Worm (Caenorhabditis elegans): ENCODE results near the gene sru-30.

sru-30 gene

DNA sequence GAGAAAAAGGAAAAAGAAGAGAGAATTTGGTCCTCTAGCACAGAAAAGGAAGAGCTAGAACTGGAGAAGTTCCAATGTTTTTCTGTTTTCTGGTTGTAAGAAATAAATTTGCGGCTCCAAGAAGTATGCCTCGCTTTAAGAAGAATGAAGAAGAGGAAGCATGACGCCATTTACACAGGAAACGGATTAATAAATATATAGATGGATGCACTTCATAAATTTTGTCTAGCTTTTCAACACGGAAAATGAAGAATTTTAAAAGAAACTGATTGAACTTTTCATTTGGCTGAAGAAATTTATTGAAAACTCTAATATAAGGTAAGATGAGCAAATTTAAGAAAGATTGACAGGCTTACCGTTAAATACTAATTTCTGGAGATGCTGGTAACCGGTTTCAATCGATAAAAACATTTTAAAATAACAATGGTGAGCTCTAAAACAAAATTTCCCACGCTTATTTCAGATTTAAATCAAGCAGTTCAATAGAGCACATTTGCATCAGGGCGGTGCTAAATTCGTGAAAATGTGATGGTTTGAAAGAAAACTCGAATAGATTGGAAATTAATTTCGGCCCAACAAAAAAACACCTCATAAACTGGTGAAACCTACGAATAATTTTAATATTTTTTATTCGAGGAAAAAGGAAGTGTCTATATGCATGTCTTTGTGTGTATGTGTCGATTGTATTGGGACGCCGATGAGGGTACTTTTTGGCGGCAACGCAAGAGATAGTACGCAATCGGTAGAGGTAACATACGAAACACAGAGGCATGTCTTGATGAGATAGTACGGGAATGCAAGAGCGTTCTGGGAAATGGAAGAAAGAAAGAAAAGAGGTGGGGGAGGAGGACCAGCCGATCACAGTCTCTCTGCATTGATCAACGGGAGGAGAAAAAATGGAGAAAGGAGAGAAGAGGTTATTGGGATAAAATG, 42.6 kb downstream of the sru-30 start (continued):
- TF ChIP-seq pat-9 (tag; optimal IDR thresholded peaks at IDR 0.05): no peak
- TF ChIP-seq nhr-232 (tag; optimal IDR thresholded peaks at IDR 0.05): no peak
- no peak for TF ChIP-seq zip-5 (tag; optimal IDR thresholded peaks at IDR 0.05)
- TF ChIP-seq elt-4 (tag; optimal IDR thresholded peaks at IDR 0.05): no peak
- no peak for TF ChIP-seq pag-3 (tag; optimal IDR thresholded peaks at IDR 0.05; ENCODE audit: borderline replicate concordance)
- no peak for TF ChIP-seq ceh-45 (GFP tag; IDR thresholded peaks at IDR 0.05)
- TF ChIP-seq ceh-34 (tag; optimal IDR thresholded peaks at IDR 0.05): no peak
- TF ChIP-seq ceh-48 (tag; optimal IDR thresholded peaks at IDR 0.05): no peak
- no peak for TF ChIP-seq hlh-13 (GFP tag; optimal IDR thresholded peaks at IDR 0.05)
- peak; percentile 18 for TF ChIP-seq ceh-18 (tag; optimal IDR thresholded peaks at IDR 0.05)
- TF ChIP-seq ttx-3 (tag; optimal IDR thresholded peaks at IDR 0.05): no peak
- TF ChIP-seq K09A11.1 (tag; optimal IDR thresholded peaks at IDR 0.05; ENCODE audit: insufficient read depth): no peak
- no peak for TF ChIP-seq Y22D7AL.16 (tag; optimal IDR thresholded peaks at IDR 0.05)
- no peak for TF ChIP-seq hlh-8 (tag; optimal IDR thresholded peaks at IDR 0.05)
- peak; percentile 1 for TF ChIP-seq C08G9.2 (tag; optimal IDR thresholded peaks at IDR 0.05)
- no peak for TF ChIP-seq pqm-1 (tag; optimal IDR thresholded peaks at IDR 0.05)
- no peak for TF ChIP-seq fax-1 (tag; optimal IDR thresholded peaks at IDR 0.05)
- no peak for TF ChIP-seq K02D7.2 (tag; optimal IDR thresholded peaks at IDR 0.05)
- TF ChIP-seq ceh-2 (tag; optimal IDR thresholded peaks at IDR 0.05): no peak
- TF ChIP-seq sox-4 (tag; optimal IDR thresholded peaks at IDR 0.05): no peak
- TF ChIP-seq sox-2 (GFP tag; IDR thresholded peaks at IDR 0.05): no peak
- peak; percentile 21 for TF ChIP-seq ceh-31 (tag; optimal IDR thresholded peaks at IDR 0.05)

DNA sequence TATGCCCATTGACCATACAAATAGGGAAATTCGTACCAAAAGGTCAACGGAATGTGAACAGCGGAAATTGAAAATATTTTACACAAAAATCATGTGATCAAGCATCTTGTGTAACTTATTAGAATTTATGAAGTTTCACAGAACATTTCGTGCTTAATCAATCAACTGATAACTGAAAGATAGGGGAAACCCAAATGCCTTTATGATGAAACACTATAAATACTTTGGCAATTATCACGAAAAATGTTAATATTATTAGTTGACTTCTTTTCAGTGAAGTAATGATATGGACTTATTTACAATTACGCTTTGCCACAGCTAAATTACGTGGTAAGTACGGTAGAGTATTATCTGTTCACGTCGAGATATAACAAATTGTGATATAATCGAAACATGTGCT, 43.4 kb downstream of the sru-30 start:
- TF ChIP-seq lim-6 (tag; optimal IDR thresholded peaks at IDR 0.05) (no peak), unc-42 (tag; optimal IDR thresholded peaks at IDR 0.05) (no peak), che-1 (tag; optimal IDR thresholded peaks at IDR 0.05) (no peak), unc-86 (tag; optimal IDR thresholded peaks at IDR 0.05) (no peak), ceh-2 (tag; optimal IDR thresholded peaks at IDR 0.05) (no peak), pros-1 (tag; optimal IDR thresholded peaks at IDR 0.05) (no peak)

DNA sequence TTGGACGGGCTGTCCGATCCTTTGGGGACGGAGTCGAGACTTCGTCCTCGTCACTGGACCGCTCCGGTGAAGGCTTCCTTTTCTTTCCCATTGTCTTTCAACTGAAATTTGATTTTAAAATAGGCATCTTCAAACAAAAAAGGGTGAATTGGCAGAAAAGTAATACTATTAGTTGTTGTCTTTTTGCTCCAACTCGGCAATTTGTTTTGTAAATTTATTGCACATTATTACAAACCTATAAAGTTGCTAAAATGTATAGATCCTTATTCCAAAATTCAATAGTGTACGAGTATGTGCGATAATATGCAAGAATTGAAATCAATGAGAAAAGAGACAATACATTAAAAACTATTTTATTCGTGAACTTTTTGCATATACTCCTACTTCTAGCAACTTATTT, 46.2 kb downstream of the sru-30 start, which contains the start of gene lsy-12:
Gene lsy-12, minus strand, starts transcription at position 101 of the 400 bp plus-strand sequence.
- TF ChIP-seq ceh-48 (tag; optimal IDR thresholded peaks at IDR 0.05) (no peak), pha-2 (tag; optimal IDR thresholded peaks at IDR 0.05) (no peak), fkh-6 (tag; optimal IDR thresholded peaks at IDR 0.05) (no peak), ceh-2 (tag; optimal IDR thresholded peaks at IDR 0.05) (no peak)

DNA sequence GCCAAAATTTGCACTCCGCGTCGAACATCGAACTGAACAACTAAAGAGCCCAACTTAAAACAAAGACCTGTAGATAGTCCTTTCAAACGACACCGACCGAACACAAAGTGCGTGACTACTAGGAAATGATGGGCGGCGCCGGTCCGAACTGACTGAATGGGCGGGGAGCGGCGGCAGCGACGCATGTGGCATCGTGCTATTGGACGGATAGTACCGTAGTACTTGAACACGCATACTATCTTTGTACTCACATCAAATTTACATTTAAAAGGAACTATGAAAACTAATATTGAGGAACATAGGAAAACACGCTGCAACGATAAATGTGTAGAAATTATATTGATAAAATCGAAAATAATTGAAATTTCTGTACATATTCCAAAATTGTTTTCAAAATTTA, 46.7 kb downstream of the sru-30 start:
- peak; percentile 91 for TF ChIP-seq nfya-1 (tag; optimal IDR thresholded peaks at IDR 0.05)
- TF ChIP-seq ets-4 (tag; optimal IDR thresholded peaks at IDR 0.05): no peak
- TF ChIP-seq hlh-30 (tag; optimal IDR thresholded peaks at IDR 0.05; ENCODE audit: insufficient read depth): no peak

Measured in whole organism, late embryonic.